Fruit fly (Drosophila melanogaster): ENCODE results near the gene Culd.

Culd gene

dm6 chr3L:8356196-8356595 lies at the start of gene Culd:
TSS of gene Culd (minus strand) at chr3L:8356296.
- TF ChIP-seq insv (optimal IDR thresholded peaks at IDR 0.05) (no peak), Myc (optimal IDR thresholded peaks at IDR 0.05) (no peak), h (optimal IDR thresholded peaks at IDR 0.05) (no peak), Sin3A (optimal IDR thresholded peaks at IDR 0.05) (no peak), psq (optimal IDR thresholded peaks at IDR 0.05) (no peak), ttk (optimal IDR thresholded peaks at IDR 0.05) (no peak)

DNA sequence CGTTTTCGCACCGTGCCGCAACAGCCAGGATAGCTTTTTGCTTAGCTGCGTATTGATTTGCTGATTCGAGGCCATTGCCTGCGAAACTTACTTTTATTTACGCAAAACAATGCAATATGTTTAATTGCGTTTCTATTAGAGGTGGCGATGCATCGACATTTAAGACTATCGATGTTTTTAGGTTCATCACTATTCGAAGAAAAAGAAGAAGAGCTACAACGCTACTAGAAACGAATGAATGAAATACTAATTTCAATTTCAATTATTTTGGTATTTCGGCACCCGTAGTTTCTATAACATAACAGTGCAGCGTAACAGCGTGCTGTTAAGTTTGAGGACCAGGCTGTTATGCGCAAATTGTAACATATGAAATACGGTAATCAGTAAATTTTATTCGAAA lies 49.0 kb upstream of the Culd start, which contains the start of the genes Tpt, mkg-p and CG13667:
Gene Tpt, minus strand, starts transcription at position 155 of the 400 bp plus-strand sequence.
Gene mkg-p, minus strand, starts transcription at position 155 of the 400 bp plus-strand sequence.
Gene CG13667, plus strand, starts transcription at position 332 of the 400 bp plus-strand sequence.
- no peak for TF ChIP-seq Myc (optimal IDR thresholded peaks at IDR 0.05)
- no peak for TF ChIP-seq insv (optimal IDR thresholded peaks at IDR 0.05)
- no peak for TF ChIP-seq ttk (optimal IDR thresholded peaks at IDR 0.05)
- TF ChIP-seq Sin3A (optimal IDR thresholded peaks at IDR 0.05): no peak
- no peak for TF ChIP-seq h (optimal IDR thresholded peaks at IDR 0.05)
- TF ChIP-seq psq (optimal IDR thresholded peaks at IDR 0.05): no peak

DNA sequence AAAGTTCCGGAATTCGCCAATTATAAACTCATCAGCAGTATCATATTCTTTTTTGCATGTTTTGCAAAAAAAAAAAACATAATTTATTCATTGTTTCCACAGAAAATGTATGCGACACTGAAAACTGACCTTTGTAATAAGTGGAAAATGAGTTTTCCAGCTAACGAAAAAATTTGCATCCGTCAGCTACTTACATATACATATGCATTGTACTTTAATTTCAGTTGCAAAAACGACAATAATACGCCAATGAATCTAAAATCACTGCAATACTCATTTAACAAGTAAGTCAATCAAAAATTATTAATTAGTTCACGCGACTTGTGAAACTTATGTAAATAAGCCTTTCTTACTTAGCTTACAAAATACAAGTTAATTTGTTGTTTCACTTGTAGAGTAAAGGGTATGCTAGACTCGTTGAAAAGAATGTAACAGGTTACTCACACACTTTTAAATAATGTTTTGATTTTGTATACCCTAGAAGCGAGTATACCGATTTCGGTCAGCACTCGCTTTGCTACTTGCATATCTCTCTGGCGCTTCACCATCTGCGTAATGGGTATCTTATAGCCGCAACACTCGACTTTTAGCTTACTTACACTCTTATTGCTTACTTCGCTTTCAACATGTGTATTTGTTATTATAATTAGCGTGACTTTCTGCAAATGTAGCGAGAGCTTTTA lies 42.8 kb upstream of the Culd start:
- TF ChIP-seq Myc (optimal IDR thresholded peaks at IDR 0.05): no peak
- no peak for TF ChIP-seq h (optimal IDR thresholded peaks at IDR 0.05)
- TF ChIP-seq insv (optimal IDR thresholded peaks at IDR 0.05): no peak
- TF ChIP-seq Sin3A (optimal IDR thresholded peaks at IDR 0.05): no peak
- no peak for TF ChIP-seq psq (optimal IDR thresholded peaks at IDR 0.05)
- no peak for TF ChIP-seq ttk (optimal IDR thresholded peaks at IDR 0.05)

dm6 chr3L:8396187-8396586 lies 40.1 kb upstream of the Culd start:
- TF ChIP-seq Myc (optimal IDR thresholded peaks at IDR 0.05) (no peak), insv (optimal IDR thresholded peaks at IDR 0.05) (no peak), Sin3A (optimal IDR thresholded peaks at IDR 0.05) (no peak), psq (optimal IDR thresholded peaks at IDR 0.05) (no peak), ttk (optimal IDR thresholded peaks at IDR 0.05) (no peak), h (optimal IDR thresholded peaks at IDR 0.05) (no peak)

dm6 chr3L:8395630-8396168 lies 39.6 kb upstream of the Culd start, which contains the start of gene CG7120:
TSS of gene CG7120 (plus strand) at chr3L:8396000.
- TF ChIP-seq Sin3A (optimal IDR thresholded peaks at IDR 0.05) (no peak), Myc (optimal IDR thresholded peaks at IDR 0.05) (no peak), ttk (optimal IDR thresholded peaks at IDR 0.05) (no peak), psq (optimal IDR thresholded peaks at IDR 0.05) (no peak), insv (optimal IDR thresholded peaks at IDR 0.05) (no peak), h (optimal IDR thresholded peaks at IDR 0.05) (no peak)

dm6 chr3L:8394944-8395343 lies 38.8 kb upstream of the Culd start:
- TF ChIP-seq Myc (optimal IDR thresholded peaks at IDR 0.05): no peak
- no peak for TF ChIP-seq Sin3A (optimal IDR thresholded peaks at IDR 0.05)
- TF ChIP-seq psq (optimal IDR thresholded peaks at IDR 0.05): no peak
- no peak for TF ChIP-seq ttk (optimal IDR thresholded peaks at IDR 0.05)
- TF ChIP-seq h (optimal IDR thresholded peaks at IDR 0.05): no peak
- TF ChIP-seq insv (optimal IDR thresholded peaks at IDR 0.05): no peak

DNA sequence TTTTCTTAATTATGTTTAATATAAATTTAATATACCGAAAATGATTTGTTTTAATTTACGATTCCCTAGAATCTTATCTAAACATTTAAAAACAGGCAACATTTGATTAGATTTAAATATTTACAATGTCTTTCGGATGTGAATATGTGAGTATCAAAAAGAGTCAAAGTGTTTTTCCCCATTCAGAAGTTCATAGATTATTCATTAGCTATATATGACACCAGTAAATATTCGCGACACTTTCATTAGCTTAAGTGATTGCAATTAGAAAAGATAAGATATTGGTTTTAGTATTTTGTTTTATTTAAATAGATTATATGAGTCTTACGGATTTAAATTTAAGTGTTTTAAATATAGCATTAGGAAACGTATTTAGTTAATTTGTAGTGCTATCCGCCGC lies 38.0 kb upstream of the Culd start:
- TF ChIP-seq h (optimal IDR thresholded peaks at IDR 0.05) (no peak), psq (optimal IDR thresholded peaks at IDR 0.05) (no peak), Myc (optimal IDR thresholded peaks at IDR 0.05) (no peak), ttk (optimal IDR thresholded peaks at IDR 0.05) (no peak), insv (optimal IDR thresholded peaks at IDR 0.05) (no peak), Sin3A (optimal IDR thresholded peaks at IDR 0.05) (no peak)

DNA sequence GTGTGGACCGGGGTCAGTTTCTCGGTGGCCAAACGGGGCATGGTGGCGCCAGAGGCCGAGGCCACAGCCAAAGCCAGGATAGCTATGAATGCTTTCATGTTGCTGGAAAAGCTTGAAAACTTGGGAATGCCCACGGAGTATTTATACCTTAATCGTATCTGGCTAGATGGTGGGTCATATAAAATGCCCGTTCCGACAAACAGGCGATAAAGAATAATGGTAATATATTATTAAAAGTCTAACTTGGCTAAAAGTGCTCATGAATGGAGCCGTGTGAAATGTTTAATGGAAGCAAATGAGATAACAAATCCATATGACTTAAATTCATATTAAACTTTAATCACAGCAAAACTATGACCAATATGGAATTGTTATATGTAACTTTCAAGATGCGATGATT lies 37.5 kb upstream of the Culd start, which contains the start of gene Jon66Cii:
Gene Jon66Cii, minus strand, starts transcription at position 101 of the 400 bp plus-strand sequence.
- TF ChIP-seq ttk (optimal IDR thresholded peaks at IDR 0.05) (no peak), Myc (optimal IDR thresholded peaks at IDR 0.05) (no peak), Sin3A (optimal IDR thresholded peaks at IDR 0.05) (no peak), h (optimal IDR thresholded peaks at IDR 0.05) (no peak), psq (optimal IDR thresholded peaks at IDR 0.05) (no peak), insv (optimal IDR thresholded peaks at IDR 0.05) (no peak)

DNA sequence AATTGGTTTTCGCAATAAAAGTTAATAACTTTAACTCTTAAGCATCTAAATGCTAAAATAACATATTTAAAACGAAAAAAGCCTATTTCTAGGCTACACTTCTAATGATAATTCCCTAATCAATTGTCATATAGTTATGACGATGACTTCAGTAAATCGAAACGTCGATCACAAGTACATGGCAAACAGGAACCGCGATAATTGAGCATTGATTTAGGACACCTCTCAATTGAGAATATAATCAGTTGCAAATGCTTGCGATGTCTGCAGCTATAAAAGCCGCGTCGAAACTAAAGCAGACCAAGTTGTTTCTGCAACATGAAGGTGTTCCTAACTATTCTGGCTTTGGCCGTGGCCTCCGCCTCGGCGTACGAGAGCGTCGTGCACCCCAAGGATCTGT lies 35.1 kb upstream of the Culd start, which contains the start of gene Jon66Ci:
Gene Jon66Ci, plus strand, starts transcription at position 301 of the 400 bp plus-strand sequence.
- TF ChIP-seq psq (optimal IDR thresholded peaks at IDR 0.05) (no peak), ttk (optimal IDR thresholded peaks at IDR 0.05) (no peak), insv (optimal IDR thresholded peaks at IDR 0.05) (no peak), Sin3A (optimal IDR thresholded peaks at IDR 0.05) (no peak), h (optimal IDR thresholded peaks at IDR 0.05) (no peak), Myc (optimal IDR thresholded peaks at IDR 0.05) (no peak)

DNA sequence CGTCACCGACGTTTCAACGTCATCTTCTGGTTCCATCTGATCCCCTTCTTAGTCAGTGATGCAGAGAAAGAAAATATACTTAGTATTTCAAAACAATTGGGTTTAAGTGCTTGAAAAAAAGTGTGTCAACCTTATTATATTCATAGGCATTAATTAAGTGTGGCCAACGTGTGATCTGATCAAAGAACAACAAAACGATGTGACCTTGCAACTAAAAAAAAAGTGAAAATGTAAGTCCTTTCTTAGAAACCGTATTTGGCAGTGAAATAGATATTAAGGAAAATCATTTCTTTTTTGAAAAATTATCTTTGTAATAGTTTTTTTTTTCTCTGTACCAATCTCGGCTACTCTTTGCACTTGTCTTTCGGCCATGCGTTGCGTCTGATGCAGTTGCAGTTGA lies 29.0 kb upstream of the Culd start:
- TF ChIP-seq Myc (optimal IDR thresholded peaks at IDR 0.05) (no peak), h (optimal IDR thresholded peaks at IDR 0.05) (no peak), insv (optimal IDR thresholded peaks at IDR 0.05) (no peak), ttk (optimal IDR thresholded peaks at IDR 0.05) (no peak), Sin3A (optimal IDR thresholded peaks at IDR 0.05) (no peak)

- TF ChIP-seq insv (optimal IDR thresholded peaks at IDR 0.05): no peak
These were observed 27.9 kb upstream of the Culd start for dm6 chr3L:8383968-8384367.

dm6 chr3L:8379161-8379560 lies 23.1 kb upstream of the Culd start:
- TF ChIP-seq ttk (optimal IDR thresholded peaks at IDR 0.05): no peak
- TF ChIP-seq Sin3A (optimal IDR thresholded peaks at IDR 0.05): no peak
- no peak for TF ChIP-seq h (optimal IDR thresholded peaks at IDR 0.05)
- TF ChIP-seq Myc (optimal IDR thresholded peaks at IDR 0.05): no peak
- TF ChIP-seq psq (optimal IDR thresholded peaks at IDR 0.05): no peak
- TF ChIP-seq insv (optimal IDR thresholded peaks at IDR 0.05): no peak

All from Kc167 (cell line).